Fruit fly (Drosophila melanogaster) Kc167 (cell line): Measurements from ENCODE around the gene btsz.

ENCODE experiments used
- Myc ChIP-seq: fragments of >200 bp; optimal IDR thresholded peaks from 2 replicates; lab custom pipeline; 2017; ENCODE audit warnings: missing external identifiers
- h ChIP-seq: fragments of >200 bp; optimal IDR thresholded peaks from 3 replicates; lab custom pipeline; 2018; ENCODE audit warnings: missing external identifiers
- ttk ChIP-seq: sonication (Bioruptor generic); optimal IDR thresholded peaks from 2 replicates; lab custom pipeline; 2017; ENCODE audit warnings: missing external identifiers

- no peak for TF ChIP-seq Myc
- no peak for TF ChIP-seq h
- no peak for TF ChIP-seq ttk (lab: Kevin White, UChicago)
Measured at dm6 chr3R:14846924-14847599, 28.2 kb downstream of the btsz start.
